Fruit fly (Drosophila melanogaster) whole organism, prepupa: Measurements from ENCODE around the gene CG7772.
A peak's percentile ranks its signal among the peaks of the same experiment; 100 is the strongest.

ENCODE experiments used
- Blimp-1 ChIP-seq: fragments of 200-800 bp; sonication (Bioruptor generic); optimal IDR thresholded peaks from 3 replicates; lab custom pipeline; 2017; ENCODE audit warnings: missing biosample characterization, missing genetic modification characterization, mild to moderate bottlenecking, moderate library complexity, missing genetic modification reagents
- CG11294 ChIP-seq: fragments of 200-800 bp; sonication (Bioruptor generic); IDR thresholded peaks from 2 replicates; pipeline ENCODE4 v1.3.6; 2022; ENCODE audit warnings: missing biosample characterization, missing genetic modification characterization
- CG11902 ChIP-seq: fragments of 200-800 bp; sonication (Bioruptor generic); optimal IDR thresholded peaks from 3 replicates; lab custom pipeline; 2016; ENCODE audit warnings: missing biosample characterization, missing genetic modification characterization
- CG15336 ChIP-seq: fragments of 200-800 bp; sonication (Bioruptor generic); IDR thresholded peaks from 2 replicates; pipeline ENCODE4 v1.3.6; 2022; ENCODE audit warnings: missing biosample characterization, missing genetic modification characterization
- CG1621 ChIP-seq: fragments of 200-800 bp; sonication (Bioruptor generic); optimal IDR thresholded peaks from 3 replicates; lab custom pipeline; 2018; ENCODE audit warnings: missing biosample characterization, mild to moderate bottlenecking, missing genetic modification characterization
- CG16779 ChIP-seq: fragments of 200-800 bp; sonication (Bioruptor generic); optimal IDR thresholded peaks from 3 replicates; lab custom pipeline; 2017; ENCODE audit warnings: missing biosample characterization, mild to moderate bottlenecking, missing genetic modification characterization
- CG3032 ChIP-seq: fragments of 200-800 bp; optimal IDR thresholded peaks from 2 replicates; lab custom pipeline; 2019; ENCODE audit warnings: missing biosample characterization, mild to moderate bottlenecking, missing genetic modification characterization, moderate library complexity
- CG31627 ChIP-seq: fragments of 200-800 bp; sonication (Bioruptor generic); optimal IDR thresholded peaks from 3 replicates; lab custom pipeline; 2016; ENCODE audit warnings: missing biosample characterization, missing genetic modification characterization
- CG32006 ChIP-seq: fragments of 200-800 bp; sonication (Bioruptor generic); optimal IDR thresholded peaks from 3 replicates; lab custom pipeline; 2017; ENCODE audit warnings: missing biosample characterization, mild to moderate bottlenecking, missing genetic modification characterization
- CG34406 ChIP-seq: fragments of 200-800 bp; sonication (Bioruptor generic); optimal IDR thresholded peaks from 3 replicates; lab custom pipeline; 2016; ENCODE audit warnings: missing biosample characterization, missing genetic modification characterization
- CG3919 ChIP-seq: fragments of 200-800 bp; sonication (Bioruptor generic); optimal IDR thresholded peaks from 3 replicates; lab custom pipeline; 2016; ENCODE audit warnings: missing biosample characterization, missing genetic modification characterization
- CG4318 ChIP-seq: fragments of 200-800 bp; sonication (Bioruptor generic); optimal IDR thresholded peaks from 3 replicates; lab custom pipeline; 2017; ENCODE audit warnings: missing biosample characterization, mild to moderate bottlenecking, missing genetic modification characterization
- CG6163 ChIP-seq: fragments of 200-800 bp; sonication (Bioruptor generic); IDR thresholded peaks from 3 replicates; pipeline ENCODE4 v1.3.6; 2022; ENCODE audit warnings: missing biosample characterization, missing genetic modification characterization
- CG6276 ChIP-seq: fragments of 200-800 bp; sonication (Bioruptor generic); optimal IDR thresholded peaks from 2 replicates; lab custom pipeline; 2017; ENCODE audit warnings: missing biosample characterization, mild to moderate bottlenecking, missing genetic modification characterization
- CG6792 ChIP-seq: fragments of 200-800 bp; sonication (Bioruptor generic); optimal IDR thresholded peaks from 3 replicates; lab custom pipeline; 2016; ENCODE audit warnings: missing biosample characterization, missing genetic modification characterization
- CG6808 ChIP-seq: fragments of 200-800 bp; sonication (Bioruptor generic); optimal IDR thresholded peaks from 3 replicates; lab custom pipeline; 2017; ENCODE audit warnings: missing biosample characterization, missing genetic modification characterization, mild to moderate bottlenecking, moderate library complexity, missing genetic modification reagents
- CG7368 ChIP-seq: fragments of 200-800 bp; sonication (Bioruptor generic); optimal IDR thresholded peaks from 3 replicates; lab custom pipeline; 2016; ENCODE audit warnings: missing biosample characterization, missing genetic modification characterization
- CG8119 ChIP-seq: fragments of 200-800 bp; sonication (Bioruptor generic); IDR thresholded peaks from 3 replicates; pipeline ENCODE4 v1.3.6; 2022; ENCODE audit warnings: missing biosample characterization, missing genetic modification characterization
- CG8632 ChIP-seq: fragments of 200-800 bp; sonication (Bioruptor generic); optimal IDR thresholded peaks from 3 replicates; lab custom pipeline; 2016; ENCODE audit warnings: missing biosample characterization, missing genetic modification characterization
- CG9139 ChIP-seq: fragments of 200-800 bp; sonication (Bioruptor generic); optimal IDR thresholded peaks from 3 replicates; lab custom pipeline; 2017; ENCODE audit warnings: missing biosample characterization, mild to moderate bottlenecking, missing genetic modification characterization
- Eip75B ChIP-seq: fragments of 200-800 bp; sonication (Bioruptor generic); optimal IDR thresholded peaks from 3 replicates; lab custom pipeline; 2016; ENCODE audit warnings: missing biosample characterization, missing genetic modification characterization
- Eip78C ChIP-seq: fragments of 200-800 bp; sonication (Bioruptor generic); peaks from one replicate; lab custom pipeline; 2016; ENCODE audit warnings: missing biosample characterization, missing genetic modification characterization
- Eip93F ChIP-seq: fragments of 200-800 bp; sonication (Bioruptor generic); optimal IDR thresholded peaks from 2 replicates; lab custom pipeline; 2016; ENCODE audit warnings: missing biosample characterization, mild to moderate bottlenecking, missing genetic modification characterization
- Ets21C ChIP-seq: fragments of 200-800 bp; sonication (Bioruptor generic); optimal IDR thresholded peaks from 3 replicates; lab custom pipeline; 2016; ENCODE audit warnings: missing biosample characterization, missing genetic modification characterization
- Gug ChIP-seq: fragments of 200-800 bp; sonication (Bioruptor generic); IDR thresholded peaks from 2 replicates; pipeline ENCODE4 v1.3.6; 2022; ENCODE audit warnings: missing biosample characterization, missing genetic modification characterization
- Hr39 ChIP-seq: fragments of 200-800 bp; sonication (Bioruptor generic); optimal IDR thresholded peaks from 2 replicates; lab custom pipeline; 2016; ENCODE audit warnings: missing biosample characterization, missing genetic modification characterization
- Hr4 ChIP-seq: fragments of 200-800 bp; sonication (Bioruptor generic); optimal IDR thresholded peaks from 3 replicates; lab custom pipeline; 2016; ENCODE audit warnings: missing biosample characterization, missing genetic modification characterization
- Met ChIP-seq: fragments of 200-800 bp; sonication (Bioruptor generic); optimal IDR thresholded peaks from 3 replicates; lab custom pipeline; 2016; ENCODE audit warnings: missing biosample characterization, missing genetic modification characterization
- OdsH ChIP-seq: fragments of 200-800 bp; sonication (Bioruptor generic); optimal IDR thresholded peaks from 3 replicates; lab custom pipeline; 2016; ENCODE audit warnings: missing biosample characterization, missing genetic modification characterization
- Smox ChIP-seq: fragments of 200-800 bp; sonication (Bioruptor generic); optimal IDR thresholded peaks from 3 replicates; lab custom pipeline; 2016; ENCODE audit warnings: missing biosample characterization, missing genetic modification characterization
- Sox102F ChIP-seq: fragments of 200-800 bp; sonication (Bioruptor generic); optimal IDR thresholded peaks from 2 replicates; lab custom pipeline; 2016; ENCODE audit warnings: missing biosample characterization, mild to moderate bottlenecking, missing genetic modification characterization
- Sox14 ChIP-seq: fragments of 200-800 bp; sonication (Bioruptor generic); optimal IDR thresholded peaks from 3 replicates; lab custom pipeline; 2016; ENCODE audit warnings: missing biosample characterization, missing genetic modification characterization
- Sox15 ChIP-seq: fragments of 200-800 bp; sonication (Bioruptor generic); optimal IDR thresholded peaks from 3 replicates; lab custom pipeline; 2016; ENCODE audit warnings: missing biosample characterization, missing genetic modification characterization
- achi ChIP-seq: fragments of 200-800 bp; sonication (Bioruptor generic); optimal IDR thresholded peaks from 3 replicates; lab custom pipeline; 2016; ENCODE audit warnings: missing biosample characterization, missing genetic modification characterization
- cyc ChIP-seq: fragments of 200-800 bp; sonication (Bioruptor generic); optimal IDR thresholded peaks from 3 replicates; lab custom pipeline; 2016; ENCODE audit warnings: missing biosample characterization, missing genetic modification characterization
- dac ChIP-seq: fragments of 200-800 bp; sonication (Bioruptor generic); optimal IDR thresholded peaks from 2 replicates; lab custom pipeline; 2017; ENCODE audit warnings: missing biosample characterization, mild to moderate bottlenecking, missing genetic modification characterization
- eg ChIP-seq: fragments of 200-800 bp; sonication (Bioruptor generic); IDR thresholded peaks from 3 replicates; pipeline ENCODE4 v1.3.6; 2022; ENCODE audit warnings: missing biosample characterization, missing genetic modification characterization
- fd85E ChIP-seq: fragments of 200-800 bp; sonication (Bioruptor generic); optimal IDR thresholded peaks from 3 replicates; lab custom pipeline; 2016; ENCODE audit warnings: missing biosample characterization, missing genetic modification characterization
- lz ChIP-seq: fragments of 200-800 bp; sonication (Bioruptor generic); optimal IDR thresholded peaks from 3 replicates; lab custom pipeline; 2016; ENCODE audit warnings: missing biosample characterization, missing genetic modification characterization
- net ChIP-seq: fragments of 200-800 bp; sonication (Bioruptor generic); optimal IDR thresholded peaks from 3 replicates; lab custom pipeline; 2016; ENCODE audit warnings: missing biosample characterization, missing genetic modification characterization
- spab ChIP-seq: fragments of 200-800 bp; sonication (Bioruptor generic); optimal IDR thresholded peaks from 2 replicates; lab custom pipeline; 2017; ENCODE audit warnings: missing biosample characterization, mild to moderate bottlenecking, missing genetic modification characterization, missing genetic modification reagents
- ss ChIP-seq, 2 experiments: fragments of 200-800 bp; sonication (Bioruptor generic); optimal IDR thresholded peaks; 2 replicates in 1 of 2; 3 replicates in 1 of 2; lab custom pipeline; 2017 to 2018; ENCODE audit warnings: mild to moderate bottlenecking in 2 of 2, missing biosample characterization in 2 of 2, missing genetic modification characterization in 2 of 2, moderate library complexity in 1 of 2
- svp ChIP-seq: fragments of 200-800 bp; sonication (Bioruptor generic); peaks from one replicate; lab custom pipeline; 2016; ENCODE audit warnings: missing biosample characterization, missing genetic modification characterization
- topi ChIP-seq: fragments of 200-800 bp; sonication (Bioruptor generic); optimal IDR thresholded peaks from 3 replicates; lab custom pipeline; 2016; ENCODE audit warnings: missing biosample characterization, missing genetic modification characterization
- vri ChIP-seq: fragments of 200-800 bp; sonication (Bioruptor generic); optimal IDR thresholded peaks from 3 replicates; lab custom pipeline; 2016; ENCODE audit warnings: missing biosample characterization, mild to moderate bottlenecking, missing genetic modification characterization

The CG7772 gene

dm6 chrX:17917564-17918233 is 10.6 kb upstream of the CG7772 start (continued):
- peak; percentile 11 for TF ChIP-seq Hr4 (GFP tag; lab: Kevin White, UChicago)
- peak; percentile 13 for TF ChIP-seq dac (GFP tag; lab: Kevin White, UChicago)
- TF ChIP-seq Gug: no peak
- peak; percentile 47 for TF ChIP-seq CG15336 (GFP tag; lab: Robert Waterston, UW)
- no peak for TF ChIP-seq CG9139

- TF ChIP-seq lz (no peak), Hr4 (GFP tag; lab: Kevin White, UChicago) (peak; percentile 21), eg (peak; percentile 68), CG6276 (GFP tag; lab: Kevin White, UChicago) (peak; percentile 22), Gug (no peak), Eip78C (GFP tag; lab: Kevin White, UChicago) (peak; percentile 52), Eip93F (GFP tag; lab: Kevin White, UChicago) (no peak), OdsH (GFP tag; lab: Kevin White, UChicago) (peak; percentile 9), CG34406 (GFP tag; lab: Kevin White, UChicago) (no peak), CG11294 (GFP tag; lab: Robert Waterston, UW) (no peak), CG32006 (GFP tag; lab: Kevin White, UChicago) (peak; percentile 62), topi (GFP tag; lab: Kevin White, UChicago) (no peak), CG6163 (GFP tag; lab: Robert Waterston, UW) (peak; percentile 27; the same call in 1 of the 3 replicates), CG8119 (GFP tag; lab: Robert Waterston, UW) (peak; percentile 52; the same call in 1 of the 3 replicates), CG15336 (GFP tag; lab: Robert Waterston, UW) (peak; percentile 73)
- TF ChIP-seq, all 60 proteins: peak for 9
These were observed 8.9 kb upstream of the CG7772 start for dm6 chrX:17915929-17916328.

DNA sequence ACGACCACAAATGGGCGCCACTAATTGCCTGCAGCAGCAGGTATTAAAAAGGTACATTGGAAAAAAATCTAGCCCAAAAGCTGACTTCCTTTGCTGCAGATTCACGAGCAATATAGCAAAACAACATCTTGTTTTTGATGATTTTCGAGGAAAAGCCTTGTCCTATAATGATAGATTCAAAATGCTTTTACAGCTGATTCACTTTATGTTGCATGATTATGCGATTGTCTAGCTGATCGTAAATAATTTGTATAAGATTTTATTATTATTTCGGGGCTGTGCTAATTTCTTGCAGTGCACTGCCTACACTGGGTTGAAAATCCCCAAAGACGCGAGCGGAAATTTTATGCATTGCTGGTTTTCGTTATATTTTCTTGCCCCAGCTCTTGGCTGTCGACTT is 7.4 kb upstream of the CG7772 start:
- peak; percentile 5 for TF ChIP-seq achi (GFP tag; lab: Kevin White, UChicago)
- TF ChIP-seq CG31627 (GFP tag; lab: Kevin White, UChicago): peak; percentile 2
- TF ChIP-seq CG15336 (GFP tag; lab: Robert Waterston, UW): peak; percentile 70
- TF ChIP-seq ss (GFP tag; optimal IDR thresholded peaks at IDR 0.05; lab: Kevin White, UChicago): no peak
- peak; percentile 1 for TF ChIP-seq cyc
- TF ChIP-seq CG6792: peak; percentile 33
- TF ChIP-seq CG11902 (GFP tag; lab: Kevin White, UChicago): no peak
- TF ChIP-seq CG8119 (GFP tag; lab: Robert Waterston, UW): peak; percentile 57; the same call in 2 of the 3 replicates
- peak; percentile 8 for TF ChIP-seq Hr39 (GFP tag; lab: Kevin White, UChicago)
- no peak for TF ChIP-seq Eip75B
- peak; percentile 22 for TF ChIP-seq Sox102F
- no peak for TF ChIP-seq Ets21C
- TF ChIP-seq OdsH (GFP tag; lab: Kevin White, UChicago): peak; percentile 43
- no peak for TF ChIP-seq Eip93F (GFP tag; lab: Kevin White, UChicago)
- TF ChIP-seq Hr4 (GFP tag; lab: Kevin White, UChicago): peak; percentile 71
- TF ChIP-seq Sox15: no peak
- TF ChIP-seq CG34406 (GFP tag; lab: Kevin White, UChicago): no peak
- TF ChIP-seq Gug: 0 out of 2 replicates have a peak, but pooled peaks have one; percentile 18
- peak; percentile 12 for TF ChIP-seq Smox
- peak; percentile 12 for TF ChIP-seq net (GFP tag; lab: Kevin White, UChicago)
- no peak for TF ChIP-seq CG16779 (tag; lab: Kevin White, UChicago)
- peak; percentile 39 for TF ChIP-seq CG3919
- TF ChIP-seq CG1621 (tag; lab: Kevin White, UChicago): no peak
- 0 out of 2 replicates have a peak, but pooled peaks have one; percentile 17 for TF ChIP-seq CG11294 (GFP tag; lab: Robert Waterston, UW)
- TF ChIP-seq fd85E (GFP tag; lab: Kevin White, UChicago): no peak
- peak; percentile 45 for TF ChIP-seq Met
- TF ChIP-seq CG8632 (GFP tag; lab: Kevin White, UChicago): no peak
- peak; percentile 5 for TF ChIP-seq CG3032 (tag; lab: Kevin White, UChicago)
- TF ChIP-seq CG9139: no peak
- TF ChIP-seq CG7368 (GFP tag; lab: Kevin White, UChicago): no peak
- TF ChIP-seq svp (GFP tag; lab: Kevin White, UChicago): peak; percentile 60
- TF ChIP-seq Blimp-1 (GFP tag; lab: Kevin White, UChicago): no peak
- peak; percentile 32 for TF ChIP-seq topi (GFP tag; lab: Kevin White, UChicago)
- TF ChIP-seq Sox14: peak; percentile 7
- no peak for TF ChIP-seq lz
- no peak for TF ChIP-seq spab (GFP tag; lab: Kevin White, UChicago)
- TF ChIP-seq vri: no peak
- TF ChIP-seq CG6808: no peak
- peak; percentile 40 for TF ChIP-seq CG4318 (GFP tag; lab: Kevin White, UChicago)
- TF ChIP-seq CG6276 (GFP tag; lab: Kevin White, UChicago): peak; percentile 68
